Fruit fly (Drosophila melanogaster) whole organism, embryonic: ENCODE results near the gene Nxf3.

Source experiments
- Atf6 ChIP-seq: fragments of 200-800 bp; sonication (Bioruptor generic); IDR thresholded peaks from 2 replicates; pipeline ENCODE4 v1.3.6; 2022; ENCODE audit warnings: missing biosample characterization, missing genetic modification characterization
- Awh ChIP-seq: fragments of 200-800 bp; sonication (Bioruptor generic); IDR thresholded peaks from 2 replicates; pipeline ENCODE4, ENCODE4 v1.3.6; 2022; ENCODE audit warnings: missing biosample characterization, missing genetic modification characterization
- BEAF-32 ChIP-seq: fragments of 200-800 bp; sonication (Bioruptor generic); optimal IDR thresholded peaks from 3 replicates; lab custom pipeline; 2017; ENCODE audit warnings: missing biosample characterization, missing genetic modification characterization, mild to moderate bottlenecking, moderate library complexity, missing genetic modification reagents
- CG11085 ChIP-seq: fragments of 200-800 bp; sonication (Bioruptor generic); IDR thresholded peaks from 2 replicates; pipeline ENCODE4 v1.3.6; 2022; ENCODE audit warnings: missing biosample characterization, missing genetic modification characterization
- CG11723 ChIP-seq: fragments of 200-800 bp; sonication (Bioruptor generic); optimal IDR thresholded peaks from 2 replicates; lab custom pipeline; 2017; ENCODE audit warnings: missing biosample characterization, mild to moderate bottlenecking, missing genetic modification characterization
- CG12236 ChIP-seq: fragments of 200-800 bp; sonication (Bioruptor generic); optimal IDR thresholded peaks from 2 replicates; lab custom pipeline; 2016; ENCODE audit warnings: missing biosample characterization, missing genetic modification characterization
- CG15073 ChIP-seq: fragments of 200-800 bp; sonication (Bioruptor generic); optimal IDR thresholded peaks from 2 replicates; lab custom pipeline; 2016; ENCODE audit warnings: missing biosample characterization, missing genetic modification characterization
- CG17186 ChIP-seq: fragments of 200-800 bp; sonication (Bioruptor generic); optimal IDR thresholded peaks from 3 replicates; lab custom pipeline; 2017; ENCODE audit warnings: missing biosample characterization, missing genetic modification reagents, missing genetic modification characterization
- CG17912 ChIP-seq: fragments of 200-800 bp; sonication (Bioruptor generic); optimal IDR thresholded peaks from 2 replicates; lab custom pipeline; 2018; ENCODE audit warnings: missing biosample characterization, mild to moderate bottlenecking, missing genetic modification characterization
- CG18599 ChIP-seq: fragments of 200-800 bp; sonication (Bioruptor generic); optimal IDR thresholded peaks from 3 replicates; lab custom pipeline; 2017; ENCODE audit warnings: missing biosample characterization, missing genetic modification characterization, mild to moderate bottlenecking, moderate library complexity, missing genetic modification reagents
- CG18619 ChIP-seq: fragments of 200-800 bp; sonication (Bioruptor generic); optimal IDR thresholded peaks from 3 replicates; lab custom pipeline; 2017; ENCODE audit warnings: missing biosample characterization, mild to moderate bottlenecking, missing genetic modification characterization
- CG3065 ChIP-seq: fragments of 200-800 bp; sonication (Bioruptor generic); optimal IDR thresholded peaks from 2 replicates; lab custom pipeline; 2016; ENCODE audit warnings: missing biosample characterization, missing genetic modification characterization
- CG31365 ChIP-seq: fragments of 200-800 bp; sonication (Bioruptor generic); optimal IDR thresholded peaks from 2 replicates; lab custom pipeline; 2018; ENCODE audit warnings: missing biosample characterization, mild to moderate bottlenecking, missing genetic modification characterization
- CG3726 ChIP-seq: fragments of 200-800 bp; sonication (Bioruptor generic); IDR thresholded peaks from 3 replicates; pipeline ENCODE4, ENCODE4 v1.3.6; 2022; ENCODE audit warnings: missing biosample characterization, missing genetic modification characterization
- CG4404 ChIP-seq: fragments of 200-800 bp; sonication (Bioruptor generic); IDR thresholded peaks from 2 replicates; pipeline ENCODE4 v1.3.6; 2022; ENCODE audit warnings: missing biosample characterization, missing genetic modification characterization
- CG4617 ChIP-seq: fragments of 200-800 bp; sonication (Bioruptor generic); optimal IDR thresholded peaks from 3 replicates; lab custom pipeline; 2016; ENCODE audit warnings: missing biosample characterization, missing genetic modification characterization, borderline replicate concordance
- CG6683 ChIP-seq: fragments of 200-800 bp; sonication (Bioruptor generic); optimal IDR thresholded peaks from 2 replicates; lab custom pipeline; 2017; ENCODE audit warnings: missing biosample characterization, mild to moderate bottlenecking, missing genetic modification characterization, missing genetic modification reagents
- CG6791 ChIP-seq: fragments of 200-800 bp; sonication (Bioruptor generic); IDR thresholded peaks from 3 replicates; pipeline ENCODE4 v1.3.6; 2022; ENCODE audit warnings: missing biosample characterization, missing genetic modification characterization; ENCODE audit not compliant: partially characterized antibody
- CG7556 ChIP-seq: fragments of 200-800 bp; sonication (Bioruptor generic); optimal IDR thresholded peaks from 2 replicates; lab custom pipeline; 2017; ENCODE audit warnings: missing biosample characterization, mild to moderate bottlenecking, missing genetic modification characterization
- CG7786 ChIP-seq: fragments of 200-800 bp; sonication (Bioruptor generic); optimal IDR thresholded peaks from 2 replicates; lab custom pipeline; 2016; ENCODE audit warnings: missing biosample characterization, missing genetic modification characterization
- CG7987 ChIP-seq: fragments of 200-800 bp; sonication (Bioruptor generic); optimal IDR thresholded peaks from 2 replicates; lab custom pipeline; 2018; ENCODE audit warnings: missing biosample characterization, mild to moderate bottlenecking, missing genetic modification characterization, moderate library complexity
- CG8924 ChIP-seq: fragments of 200-800 bp; optimal IDR thresholded peaks from 3 replicates; lab custom pipeline; 2019; ENCODE audit warnings: missing biosample characterization, mild to moderate bottlenecking, missing genetic modification characterization, moderate library complexity
- Camta ChIP-seq: fragments of 200-800 bp; sonication (Bioruptor generic); optimal IDR thresholded peaks from 2 replicates; lab custom pipeline; 2016; ENCODE audit warnings: missing biosample characterization, missing genetic modification characterization
- Dll ChIP-seq: fragments of 200-800 bp; sonication (Bioruptor generic); IDR thresholded peaks from 4 replicates; pipeline ENCODE4 v1.3.6; 2022; ENCODE audit warnings: missing biosample characterization, missing genetic modification characterization; ENCODE audit not compliant: partially characterized antibody
- Doc3 ChIP-seq: fragments of 200-800 bp; sonication (Bioruptor generic); IDR thresholded peaks from 3 replicates; pipeline ENCODE4 v1.3.6; 2022; ENCODE audit warnings: missing biosample characterization, missing genetic modification characterization; ENCODE audit not compliant: partially characterized antibody
- HHEX ChIP-seq: fragments of 200-800 bp; sonication (Bioruptor generic); optimal IDR thresholded peaks from 3 replicates; lab custom pipeline; 2017; ENCODE audit warnings: missing biosample characterization, mild to moderate bottlenecking, missing genetic modification characterization, missing genetic modification reagents
- ase ChIP-seq: fragments of 200-800 bp; sonication (Bioruptor generic); IDR thresholded peaks from 3 replicates; pipeline ENCODE4 v1.3.6; 2022; ENCODE audit warnings: missing biosample characterization, missing genetic modification characterization
- crol ChIP-seq: fragments of 200-800 bp; sonication (Bioruptor generic); IDR thresholded peaks from 2 replicates; pipeline ENCODE4 v1.3.6; 2022; ENCODE audit warnings: missing biosample characterization, missing genetic modification characterization
- cwo ChIP-seq: fragments of 200-800 bp; sonication (Bioruptor generic); optimal IDR thresholded peaks from 3 replicates; lab custom pipeline; 2017; ENCODE audit warnings: missing biosample characterization, missing genetic modification characterization, mild to moderate bottlenecking, moderate library complexity, missing genetic modification reagents
- dati ChIP-seq: fragments of 200-800 bp; sonication (Bioruptor generic); IDR thresholded peaks from 2 replicates; pipeline ENCODE4 v1.3.6; 2022; ENCODE audit warnings: missing biosample characterization, missing genetic modification characterization
- gcm ChIP-seq: fragments of 200-800 bp; sonication (Bioruptor generic); optimal IDR thresholded peaks from 2 replicates; lab custom pipeline; 2019; ENCODE audit warnings: missing biosample characterization, mild to moderate bottlenecking, missing genetic modification characterization, moderate library complexity
- gfzf ChIP-seq: fragments of 200-800 bp; sonication (Bioruptor generic); optimal IDR thresholded peaks from 2 replicates; lab custom pipeline; 2016; ENCODE audit warnings: missing biosample characterization, mild to moderate bottlenecking, missing genetic modification characterization, moderate library complexity
- hth ChIP-seq: fragments of >200 bp; optimal IDR thresholded peaks from 2 replicates; lab custom pipeline; 2017; ENCODE audit warnings: inconsistent platforms
- insv ChIP-seq, 2 experiments: fragments of 200-800 bp; sonication (Bioruptor generic); optimal IDR thresholded peaks; 3 replicates each; lab custom pipeline; 2016 to 2018; ENCODE audit warnings: missing biosample characterization in 2 of 2, missing genetic modification characterization in 2 of 2
- p53 ChIP-seq: fragments of 200-800 bp; sonication (Bioruptor generic); optimal IDR thresholded peaks from 2 replicates; lab custom pipeline; 2016; ENCODE audit warnings: missing biosample characterization, missing genetic modification characterization
- peb ChIP-seq: fragments of 200-800 bp; sonication (Bioruptor generic); IDR thresholded peaks from 2 replicates; pipeline ENCODE4 v1.3.6; 2022; ENCODE audit warnings: missing biosample characterization, missing genetic modification characterization
- phol ChIP-seq: fragments of 200-800 bp; sonication (Bioruptor generic); optimal IDR thresholded peaks from 3 replicates; lab custom pipeline; 2018; ENCODE audit warnings: missing biosample characterization, mild to moderate bottlenecking, missing genetic modification characterization, moderate library complexity
- pita ChIP-seq: fragments of 200-800 bp; sonication (Bioruptor generic); optimal IDR thresholded peaks from 2 replicates; lab custom pipeline; 2017; ENCODE audit warnings: missing biosample characterization, mild to moderate bottlenecking, missing genetic modification characterization
- psq ChIP-seq: fragments of 200-800 bp; sonication (Bioruptor generic); optimal IDR thresholded peaks from 2 replicates; lab custom pipeline; 2017; ENCODE audit warnings: missing biosample characterization, missing genetic modification characterization
- sd ChIP-seq: fragments of 200-800 bp; sonication (Bioruptor generic); optimal IDR thresholded peaks from 3 replicates; lab custom pipeline; 2018; ENCODE audit warnings: missing biosample characterization, mild to moderate bottlenecking, missing genetic modification characterization, moderate library complexity
- slbo ChIP-seq: fragments of 200-800 bp; sonication (Bioruptor generic); IDR thresholded peaks from 2 replicates; pipeline ENCODE4 v1.3.6; 2022; ENCODE audit warnings: missing biosample characterization, missing genetic modification characterization
- slp2 ChIP-seq: fragments of 200-800 bp; sonication (Bioruptor generic); optimal IDR thresholded peaks from 2 replicates; lab custom pipeline; 2016; ENCODE audit warnings: missing biosample characterization, missing genetic modification characterization
- ssp ChIP-seq: fragments of 200-800 bp; sonication (Bioruptor generic); IDR thresholded peaks from 2 replicates; pipeline ENCODE4 v1.3.6; 2022; ENCODE audit warnings: missing biosample characterization, missing genetic modification characterization
- ttk ChIP-seq: fragments of 200-800 bp; sonication (Bioruptor generic); IDR thresholded peaks from 2 replicates; pipeline ENCODE4 v2.1.2; 2022; ENCODE audit warnings: missing biosample characterization, missing genetic modification characterization
- usp ChIP-seq: fragments of >200 bp; optimal IDR thresholded peaks from 2 replicates; lab custom pipeline; 2017; ENCODE audit warnings: missing biosample characterization, missing genetic modification characterization
- wek ChIP-seq: fragments of 200-800 bp; sonication (Bioruptor generic); optimal IDR thresholded peaks from 3 replicates; lab custom pipeline; 2018; ENCODE audit warnings: missing biosample characterization, mild to moderate bottlenecking, missing genetic modification characterization, moderate library complexity

Gene Nxf3

DNA sequence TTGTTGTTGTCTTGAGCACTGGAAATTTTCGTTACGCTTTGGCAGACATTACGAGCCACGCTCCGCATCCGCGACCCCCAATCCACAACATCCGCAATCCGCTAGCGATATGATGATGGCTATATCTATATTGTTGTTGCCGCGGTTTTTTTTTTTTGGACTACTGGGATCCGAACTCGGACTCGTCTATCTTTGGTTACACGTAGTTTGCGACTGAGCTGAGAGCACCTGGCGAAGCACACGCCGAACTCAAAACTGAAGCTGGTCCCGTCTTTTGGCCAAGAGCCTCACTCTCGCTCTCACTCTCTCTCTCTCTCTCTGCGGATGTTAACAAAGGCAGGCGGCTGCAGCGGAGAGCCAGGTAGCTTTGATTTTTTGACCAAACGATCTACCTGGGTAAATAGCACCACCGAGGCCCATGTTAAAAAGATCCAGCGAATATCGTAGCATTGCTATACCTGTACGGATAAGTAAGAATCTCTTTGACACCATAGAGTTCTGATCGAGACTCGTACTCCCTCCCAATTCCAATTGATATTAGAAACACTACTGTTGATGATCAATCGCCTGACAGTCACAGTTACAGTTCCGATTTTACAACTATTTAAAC, 39.8 kb upstream of the Nxf3 start, which contains the start of gene Rgl (continued):
- no peak for TF ChIP-seq wek (GFP tag; lab: Kevin White, UChicago)
- no peak for TF ChIP-seq CG7556 (GFP tag; lab: Kevin White, UChicago)
- no peak for TF ChIP-seq CG6791 (GFP tag; lab: Robert Waterston, UW)
- no peak for TF ChIP-seq CG7786 (GFP tag; lab: Kevin White, UChicago)
- no peak for TF ChIP-seq gcm
- no peak for TF ChIP-seq Dll (GFP tag; lab: Robert Waterston, UW)

DNA sequence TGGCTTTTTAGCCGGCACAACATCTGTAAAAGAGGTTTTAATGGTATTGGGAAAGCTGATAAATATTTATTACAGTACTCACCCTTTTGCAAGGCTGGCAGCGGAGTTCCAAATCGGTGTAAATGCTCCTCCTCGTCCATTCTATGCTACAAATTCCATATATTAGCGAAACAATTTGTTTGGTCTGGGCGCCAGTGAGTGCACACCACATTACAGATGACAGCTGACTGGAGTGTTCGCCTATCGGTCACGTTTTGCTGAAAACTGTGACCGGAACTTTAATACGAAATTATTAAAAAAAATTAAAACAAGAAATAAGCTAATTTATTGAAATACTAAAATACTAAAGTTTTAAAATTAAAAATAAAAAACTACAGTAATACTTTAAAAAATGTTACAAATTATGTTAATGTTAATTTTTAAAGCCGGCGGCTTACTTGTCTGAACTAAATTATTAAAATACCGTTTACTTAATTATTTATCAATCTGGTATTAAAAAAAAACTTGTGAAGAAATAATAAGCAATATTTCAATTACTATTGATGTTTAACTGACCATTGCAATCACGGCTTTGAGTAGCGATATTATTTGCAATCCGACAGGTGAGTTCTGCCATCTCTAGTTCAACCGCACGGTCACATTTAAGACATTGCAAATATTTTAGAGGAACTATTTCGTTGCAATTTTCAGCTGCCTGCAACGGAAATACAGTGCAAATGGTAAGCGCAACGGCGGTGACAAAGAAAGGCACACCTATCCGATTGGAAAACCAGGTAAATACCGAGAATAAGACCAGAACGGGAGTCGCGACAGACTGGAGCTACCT, 36.0 kb upstream of the Nxf3 start, which contains the start of the genes CG8833 and DCTN1-p150:
Gene CG8833, minus strand, starts transcription at position 232 of the 826 bp plus-strand sequence.
Gene DCTN1-p150, plus strand, starts transcription at position 619 of the 826 bp plus-strand sequence.
- TF ChIP-seq peb (GFP tag; lab: Robert Waterston, UW) (no peak), CG18619 (GFP tag; lab: Kevin White, UChicago) (peak; percentile 9), CG18599 (GFP tag; lab: Kevin White, UChicago) (no peak), CG4404 (no peak), slbo (GFP tag; lab: Robert Waterston, UW) (peak; percentile 80), CG11723 (GFP tag; lab: Kevin White, UChicago) (no peak), CG6683 (GFP tag; lab: Kevin White, UChicago) (no peak), usp (GFP tag; lab: Kevin White, UChicago) (no peak), CG11085 (no peak), psq (no peak), pita (GFP tag; lab: Kevin White, UChicago) (no peak), CG17912 (no peak), BEAF-32 (GFP tag; lab: Kevin White, UChicago) (peak; percentile 77), CG17186 (no peak), CG12236 (GFP tag; lab: Kevin White, UChicago) (no peak), CG31365 (tag; lab: Kevin White, UChicago) (no peak), insv (GFP tag; optimal IDR thresholded peaks at IDR 0.05; lab: Kevin White, UChicago) (peak in 1 of 2 experiments; percentile 30), hth (no peak), slp2 (GFP tag; lab: Kevin White, UChicago) (peak; percentile 10), CG3065 (no peak), CG4617 (GFP tag; lab: Kevin White, UChicago) (peak; percentile 71), CG8924 (tag; lab: Kevin White, UChicago) (peak; percentile 28), ase (peak; percentile 44; the same call in 1 of the 3 replicates), CG3726 (no peak), ttk (no peak), Doc3 (GFP tag; lab: Robert Waterston, UW) (peak; percentile 32; the same call in 1 of the 3 replicates), phol (tag; lab: Kevin White, UChicago) (peak; percentile 39), dati (GFP tag; lab: Robert Waterston, UW) (no peak), HHEX (GFP tag; lab: Kevin White, UChicago) (no peak), Atf6 (GFP tag; lab: Robert Waterston, UW) (0 out of 2 replicates have a peak, but pooled peaks have one; percentile 29), CG15073 (GFP tag; lab: Kevin White, UChicago) (no peak), gcm (no peak), ssp (GFP tag; lab: Robert Waterston, UW) (no peak), Camta (GFP tag; lab: Kevin White, UChicago) (peak; percentile 19), cwo (GFP tag; lab: Kevin White, UChicago) (no peak), crol (no peak), CG7987 (GFP tag; lab: Kevin White, UChicago) (no peak), gfzf (GFP tag; lab: Kevin White, UChicago) (peak; percentile 40), p53 (no peak), Awh (GFP tag; lab: Robert Waterston, UW) (no peak), sd (tag; lab: Kevin White, UChicago) (peak; percentile 47)
